Worm (Caenorhabditis elegans) whole organism, early embryonic: ENCODE measurements around the gene lin-5.

Experiments
- B0310.2 ChIP-seq: sonication (generic microtip); optimal IDR thresholded peaks from 2 replicates; lab custom pipeline; 2016; ENCODE audit warnings: mild to moderate bottlenecking, missing genetic modification characterization, missing compliant biosample characterization
- F13C5.2 ChIP-seq: sonication (generic microtip); optimal IDR thresholded peaks from 2 replicates; lab custom pipeline; 2017; ENCODE audit warnings: mild to moderate bottlenecking, missing genetic modification characterization, inconsistent platforms, missing compliant biosample characterization
- aly-1 ChIP-seq: sonication (generic microtip); optimal IDR thresholded peaks from 2 replicates; lab custom pipeline; 2016; ENCODE audit warnings: missing genetic modification characterization, missing compliant biosample characterization
- ama-1 ChIP-seq: fragments of 150-350 bp; optimal IDR thresholded peaks from 2 replicates; lab custom pipeline; 2014
- ceh-13 ChIP-seq: fragments of 200-800 bp; sonication (Bioruptor generic); optimal IDR thresholded peaks from 2 replicates; lab custom pipeline; 2018; ENCODE audit warnings: mild to moderate bottlenecking, missing genetic modification characterization, missing compliant biosample characterization
- ceh-36 ChIP-seq: sonication (generic microtip); optimal IDR thresholded peaks from 2 replicates; lab custom pipeline; 2016; ENCODE audit warnings: missing genetic modification characterization, inconsistent platforms, missing compliant biosample characterization
- ets-7 ChIP-seq: sonication (generic microtip); optimal IDR thresholded peaks from 2 replicates; lab custom pipeline; 2016; ENCODE audit warnings: missing genotype, missing genetic modification characterization, missing compliant biosample characterization
- flt-1 ChIP-seq: fragments of 200-800 bp; sonication (Bioruptor generic); IDR thresholded peaks from 2 replicates; pipeline ENCODE4 v1.3.6; 2022; ENCODE audit warnings: missing genetic modification characterization, missing compliant biosample characterization
- hmbx-1 ChIP-seq: sonication (generic microtip); optimal IDR thresholded peaks from 2 replicates; lab custom pipeline; 2016; ENCODE audit warnings: mild to moderate bottlenecking, missing genetic modification characterization, missing compliant biosample characterization
- hmg-4 ChIP-seq: fragments of 200-800 bp; sonication (Bioruptor generic); optimal IDR thresholded peaks from 2 replicates; lab custom pipeline; 2018; ENCODE audit warnings: mild to moderate bottlenecking, missing genetic modification characterization, missing compliant biosample characterization
- hnd-1 ChIP-seq: sonication (generic microtip); optimal IDR thresholded peaks from 2 replicates; lab custom pipeline; 2016; ENCODE audit warnings: missing genetic modification characterization, missing compliant biosample characterization
- pes-1 ChIP-seq: fragments of 200-800 bp; sonication (Bioruptor generic); IDR thresholded peaks from 2 replicates; pipeline ENCODE4 v1.3.6; 2022; ENCODE audit warnings: missing genetic modification reagents, missing genetic modification characterization, missing compliant biosample characterization
- scrt-1 ChIP-seq: fragments of 200-800 bp; sonication (Bioruptor generic); IDR thresholded peaks from 2 replicates; pipeline ENCODE4 v1.3.6; 2022; ENCODE audit warnings: missing genetic modification characterization, missing compliant biosample characterization
- sea-1 ChIP-seq: fragments of 200-800 bp; sonication (Bioruptor generic); conservative IDR thresholded peaks from 2 replicates; pipeline ENCODE4 v1.3.6; 2022; ENCODE audit warnings: missing genetic modification characterization, missing compliant biosample characterization
- tbx-11 ChIP-seq: fragments of 200-800 bp; sonication (Bioruptor generic); IDR thresholded peaks from 2 replicates; pipeline ENCODE4 v1.3.6; 2022; ENCODE audit warnings: missing genetic modification characterization, missing compliant biosample characterization
- tbx-37 ChIP-seq: fragments of 200-800 bp; sonication (Bioruptor generic); conservative IDR thresholded peaks from 2 replicates; pipeline ENCODE4 v1.3.6; 2022; ENCODE audit warnings: missing genetic modification reagents, missing genetic modification characterization, missing compliant biosample characterization
- tra-4 ChIP-seq: sonication (generic microtip); optimal IDR thresholded peaks from 2 replicates; lab custom pipeline; 2017; ENCODE audit warnings: missing genetic modification characterization, missing compliant biosample characterization

Gene lin-5

DNA sequence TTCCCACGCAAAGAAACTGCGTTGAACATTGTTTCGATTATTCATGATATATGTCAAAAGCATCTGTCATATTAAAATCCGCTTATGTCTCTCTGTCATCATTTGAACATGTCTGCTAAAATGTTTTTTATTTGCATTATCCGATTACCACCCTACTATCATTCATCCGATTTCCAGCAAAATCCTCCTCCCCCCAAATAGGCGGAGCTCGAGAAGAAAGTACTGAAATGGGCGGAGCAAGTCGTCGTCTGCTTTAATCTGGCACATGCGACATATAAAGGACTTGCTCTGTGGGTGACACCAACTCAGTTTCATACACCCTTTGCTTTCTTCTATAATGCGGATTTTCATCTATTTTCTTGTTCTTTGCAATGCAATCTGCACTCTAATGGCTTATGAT, 28.3 kb upstream of the lin-5 start, which contains the start of gene T09A5.14:
T09A5.14 (plus strand) TSS at position 301 of the 400 bp plus-strand sequence.
- TF ChIP-seq ama-1 (lab: Kevin White, UChicago), result no peak
- no peak for TF ChIP-seq hmbx-1 (tag; lab: Kevin White, UChicago)
- no peak for TF ChIP-seq pes-1 (GFP tag; lab: Robert Waterston, UW)
- TF ChIP-seq ceh-13 (GFP tag; lab: Kevin White, UChicago), result no peak
- TF ChIP-seq hnd-1 (tag; lab: Kevin White, UChicago), result no peak
- no peak for TF ChIP-seq tbx-37 (GFP tag; lab: Robert Waterston, UW)
- no peak for TF ChIP-seq ets-7 (tag; lab: Kevin White, UChicago)
- no peak for TF ChIP-seq tra-4
- TF ChIP-seq F13C5.2 (tag; lab: Kevin White, UChicago), result no peak
- TF ChIP-seq scrt-1 (GFP tag; lab: Robert Waterston, UW), result no peak
- TF ChIP-seq aly-1, result no peak
- TF ChIP-seq hmg-4 (GFP tag; lab: Kevin White, UChicago), result no peak

- TF ChIP-seq scrt-1 (GFP tag; lab: Robert Waterston, UW), result no peak
- no peak for TF ChIP-seq B0310.2 (tag; lab: Kevin White, UChicago)
- TF ChIP-seq ceh-13 (GFP tag; lab: Kevin White, UChicago), result no peak
Measured at ce11 chrII:7835314-7835713, 25.1 kb upstream of the lin-5 start, which contains the start of gene cex-2. Gene cex-2, minus strand, starts transcription at chrII:7835414.

- no peak for TF ChIP-seq flt-1 (GFP tag; lab: Robert Waterston, UW)
Measured at ce11 chrII:7836613-7837226, 23.7 kb upstream of the lin-5 start.

DNA sequence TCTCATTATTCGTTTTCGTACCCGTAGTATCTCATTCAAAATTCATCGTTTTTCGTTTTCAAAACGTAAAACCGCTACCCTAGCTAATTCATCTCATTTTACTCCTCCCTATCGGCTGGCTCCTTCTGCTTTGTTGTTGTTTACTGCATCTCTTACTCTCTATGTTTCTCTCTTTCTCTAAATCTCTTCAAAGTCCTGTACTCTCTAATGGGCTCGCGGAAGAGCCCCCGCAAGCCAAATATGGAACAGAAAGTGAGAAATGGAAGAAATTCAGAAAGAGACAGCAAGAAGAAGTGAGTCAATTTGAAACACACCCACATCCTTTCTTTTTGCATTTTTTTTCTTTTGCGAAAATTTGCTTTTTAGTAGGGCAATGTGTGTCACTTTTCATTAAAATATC, 21.7 kb upstream of the lin-5 start:
- no peak for TF ChIP-seq hnd-1 (tag; lab: Kevin White, UChicago)
- no peak for TF ChIP-seq ets-7 (tag; lab: Kevin White, UChicago)
- TF ChIP-seq hmbx-1 (tag; lab: Kevin White, UChicago), result no peak
- no peak for TF ChIP-seq ama-1 (lab: Kevin White, UChicago)
- no peak for TF ChIP-seq F13C5.2 (tag; lab: Kevin White, UChicago)
- TF ChIP-seq ceh-13 (GFP tag; lab: Kevin White, UChicago), result no peak
- no peak for TF ChIP-seq flt-1 (GFP tag; lab: Robert Waterston, UW)
- no peak for TF ChIP-seq aly-1
- no peak for TF ChIP-seq scrt-1 (GFP tag; lab: Robert Waterston, UW)
- no peak for TF ChIP-seq B0310.2 (tag; lab: Kevin White, UChicago)
- no peak for TF ChIP-seq tbx-11 (GFP tag; lab: Robert Waterston, UW)
- TF ChIP-seq pes-1 (GFP tag; lab: Robert Waterston, UW), result no peak
- TF ChIP-seq tbx-37 (GFP tag; lab: Robert Waterston, UW), result no peak
- no peak for TF ChIP-seq hmg-4 (GFP tag; lab: Kevin White, UChicago)
- TF ChIP-seq ceh-36 (tag; lab: Kevin White, UChicago), result no peak
- TF ChIP-seq tra-4, result no peak
- no peak for TF ChIP-seq sea-1 (GFP tag; lab: Robert Waterston, UW)

DNA sequence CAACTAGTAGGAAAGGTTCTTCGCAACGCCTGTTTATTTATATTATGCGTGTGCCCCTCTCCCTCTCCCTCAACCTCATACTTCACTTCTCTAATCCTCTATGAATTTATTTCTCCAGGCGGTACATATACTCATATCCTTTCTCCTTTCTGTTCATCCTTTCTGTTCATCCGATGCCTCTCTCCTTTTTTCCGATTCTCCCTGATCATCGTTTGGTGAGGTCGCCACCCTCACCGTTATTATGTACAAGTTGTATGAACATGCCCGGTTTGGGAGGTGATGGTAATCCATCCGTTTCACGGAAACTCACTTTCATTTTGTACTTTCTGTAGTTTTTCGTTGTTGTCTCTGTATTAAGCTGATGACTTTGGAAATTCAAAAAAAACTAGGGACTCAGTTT, 20.7 kb upstream of the lin-5 start:
- peak; percentile 18 for TF ChIP-seq F13C5.2 (tag; lab: Kevin White, UChicago)
- no peak for TF ChIP-seq B0310.2 (tag; lab: Kevin White, UChicago)

DNA sequence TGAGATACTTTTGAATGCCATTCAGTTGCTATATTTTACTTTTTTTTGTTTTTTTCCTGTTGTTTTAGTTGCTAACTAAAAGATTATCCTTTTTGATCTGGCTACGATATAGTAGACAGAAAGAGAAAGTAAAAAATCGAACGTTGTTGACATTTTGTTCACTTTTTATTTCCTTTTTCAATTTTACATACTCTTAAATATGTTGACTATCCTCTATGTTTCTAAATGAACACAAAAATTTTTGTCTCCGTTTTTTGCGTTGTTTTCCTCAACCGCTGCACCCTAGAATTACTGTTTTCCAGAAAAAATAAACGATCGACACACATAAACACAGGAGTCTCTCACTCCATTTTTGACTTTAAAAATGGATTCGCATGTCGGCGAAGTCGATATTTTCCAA, 18.3 kb upstream of the lin-5 start, which contains the start of gene klp-3:
klp-3 (plus strand) TSS at position 301 of the 400 bp plus-strand sequence.
- TF ChIP-seq hnd-1 (tag; lab: Kevin White, UChicago), result no peak
- TF ChIP-seq ets-7 (tag; lab: Kevin White, UChicago), result no peak
- no peak for TF ChIP-seq hmg-4 (GFP tag; lab: Kevin White, UChicago)
- no peak for TF ChIP-seq tbx-11 (GFP tag; lab: Robert Waterston, UW)

ce11 chrII:7845571-7846236, 14.7 kb upstream of the lin-5 start, which contains the start of gene T09A5.4:
Gene T09A5.4, plus strand, starts transcription at chrII:7846186.
- TF ChIP-seq ets-7 (tag; lab: Kevin White, UChicago) (no peak), B0310.2 (tag; lab: Kevin White, UChicago) (no peak), ceh-13 (GFP tag; lab: Kevin White, UChicago) (no peak), sea-1 (GFP tag; lab: Robert Waterston, UW) (no peak), hmbx-1 (tag; lab: Kevin White, UChicago) (no peak), tbx-37 (GFP tag; lab: Robert Waterston, UW) (no peak)

DNA sequence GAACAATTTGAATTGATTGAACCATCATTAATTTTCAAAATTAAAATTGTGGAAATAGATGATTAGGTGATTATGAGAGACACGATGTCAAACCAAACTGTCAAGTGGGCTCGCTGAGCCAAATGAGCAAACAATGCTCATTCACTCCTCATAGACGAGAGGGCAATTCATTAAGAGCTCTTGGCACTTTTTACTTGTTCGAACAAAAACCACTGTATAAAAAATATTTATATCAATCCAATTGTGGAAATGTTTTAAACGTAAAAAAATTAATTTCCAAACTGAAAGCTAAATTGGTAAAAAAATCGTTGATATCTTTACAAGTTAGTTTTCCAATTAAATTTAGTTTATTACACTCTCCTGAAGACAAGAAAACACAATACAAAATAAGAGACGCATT, 10.7 kb upstream of the lin-5 start, which contains the start of gene acr-7:
acr-7 (minus strand) TSS at position 101 of the 400 bp plus-strand sequence.
- no peak for TF ChIP-seq tra-4
- TF ChIP-seq ama-1 (lab: Kevin White, UChicago), result no peak
- no peak for TF ChIP-seq flt-1 (GFP tag; lab: Robert Waterston, UW)
- no peak for TF ChIP-seq hnd-1 (tag; lab: Kevin White, UChicago)
- no peak for TF ChIP-seq hmg-4 (GFP tag; lab: Kevin White, UChicago)
